Fruit fly (Drosophila melanogaster): ENCODE results near the gene mura.
A peak's percentile ranks its signal among the peaks of the same experiment; 100 is the strongest.

- peak; percentile 94 for TF ChIP-seq CG15336 (GFP tag; IDR thresholded peaks at IDR 0.05)
- no peak for TF ChIP-seq CG9139 (GFP tag; optimal IDR thresholded peaks at IDR 0.05)
- TF ChIP-seq CG8319 (GFP tag; optimal IDR thresholded peaks at IDR 0.05): peak; percentile 83
- peak; percentile 86 for TF ChIP-seq CG6276 (GFP tag; optimal IDR thresholded peaks at IDR 0.05)
- no peak for TF ChIP-seq CG16779 (tag; optimal IDR thresholded peaks at IDR 0.05)
- peak; percentile 79 for TF ChIP-seq spab (GFP tag; optimal IDR thresholded peaks at IDR 0.05)
- TF ChIP-seq CG11762 (GFP tag; optimal IDR thresholded peaks at IDR 0.05; ENCODE audit: insufficient read depth): peak; percentile 81
- peak; percentile 91 for TF ChIP-seq CG10631 (GFP tag; optimal IDR thresholded peaks at IDR 0.05)
- peak; percentile 61 for TF ChIP-seq Blimp-1 (GFP tag; optimal IDR thresholded peaks at IDR 0.05)
- peak; percentile 84 for TF ChIP-seq Ets96B (tag; optimal IDR thresholded peaks at IDR 0.05)
- TF ChIP-seq CG3032 (tag; optimal IDR thresholded peaks at IDR 0.05): peak; percentile 87
- TF ChIP-seq CG7368 (GFP tag; optimal IDR thresholded peaks at IDR 0.05): peak; percentile 82
- TF ChIP-seq Ets21C (GFP tag; optimal IDR thresholded peaks at IDR 0.05): peak; percentile 75
- peak; percentile 92 for TF ChIP-seq CG31627 (GFP tag; optimal IDR thresholded peaks at IDR 0.05)
These were observed 17.5 kb downstream of the mura start for dm6 chr3R:9534125-9534496.
